Fruit fly (Drosophila melanogaster) whole organism, wandering third instar larva: ENCODE results near the gene chp.

ENCODE experiments used
- Myc ChIP-seq: fragments of >200 bp; optimal IDR thresholded peaks from 2 replicates; lab custom pipeline; 2017
- Vsx2 ChIP-seq: fragments of 200-300, 225-300 bp; sonication (Bioruptor generic); optimal IDR thresholded peaks from 2 replicates; lab custom pipeline; 2018; ENCODE audit warnings: missing biosample characterization, missing genetic modification characterization; ENCODE audit not compliant: partially characterized antibody
- lola ChIP-seq: fragments of >200 bp; optimal IDR thresholded peaks from 2 replicates; lab custom pipeline; 2017; ENCODE audit warnings: missing biosample characterization, missing genetic modification characterization
- psq ChIP-seq: fragments of 200-800 bp; sonication (Bioruptor generic); optimal IDR thresholded peaks from 3 replicates; lab custom pipeline; 2017; ENCODE audit warnings: missing biosample characterization, mild to moderate bottlenecking, missing genetic modification characterization, moderate library complexity

DNA sequence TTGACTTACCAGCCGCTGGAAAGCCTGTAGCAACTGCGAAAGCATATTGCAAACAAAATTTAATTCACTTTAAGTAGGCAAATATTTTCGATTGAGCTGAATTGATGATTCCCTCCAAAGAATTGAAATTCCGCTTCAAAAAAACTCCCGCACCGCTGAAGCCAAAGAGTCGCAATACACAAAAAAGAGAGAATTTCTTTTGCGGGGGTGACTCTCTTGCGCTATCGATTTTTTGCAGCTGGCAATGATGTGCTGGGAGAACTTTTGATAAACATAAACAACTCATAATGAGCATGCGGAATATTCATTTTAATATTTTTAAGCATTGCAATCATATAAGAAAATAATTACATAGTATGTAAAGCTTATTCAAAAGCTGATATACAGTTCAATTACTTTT lies 42.1 kb downstream of the chp start:
- no peak for TF ChIP-seq Myc (lab: Kevin White, UChicago)
- TF ChIP-seq lola, result no peak
- TF ChIP-seq psq (GFP tag; lab: Kevin White, UChicago), result no peak
- TF ChIP-seq Vsx2, result no peak
